Worm (Caenorhabditis elegans): Measurements from ENCODE around the gene C15B12.8.

The C15B12.8 gene

ce11 chrX:6507734-6508133, 33.7 kb downstream of the C15B12.8 start:
- no peak for TF ChIP-seq med-1 (GFP tag; optimal IDR thresholded peaks at IDR 0.05; ENCODE audit: insufficient read depth)
- TF ChIP-seq flt-1 (GFP tag; IDR thresholded peaks at IDR 0.05), result no peak
- TF ChIP-seq ztf-29 (GFP tag; IDR thresholded peaks at IDR 0.05), result no peak
- no peak for TF ChIP-seq ztf-23 (GFP tag; IDR thresholded peaks at IDR 0.05)
- no peak for TF ChIP-seq tab-1 (GFP tag; IDR thresholded peaks at IDR 0.05)
- no peak for TF ChIP-seq cog-1 (tag; optimal IDR thresholded peaks at IDR 0.05)
- TF ChIP-seq T22C8.4 (GFP tag; IDR thresholded peaks at IDR 0.05), result no peak
- no peak for TF ChIP-seq klf-2 (GFP tag; conservative IDR thresholded peaks at IDR 0.05)
- no peak for TF ChIP-seq ref-1 (GFP tag; conservative IDR thresholded peaks at IDR 0.05)

- TF ChIP-seq med-1 (GFP tag; optimal IDR thresholded peaks at IDR 0.05; ENCODE audit: insufficient read depth) (no peak), T22C8.4 (GFP tag; IDR thresholded peaks at IDR 0.05) (no peak), cog-1 (tag; optimal IDR thresholded peaks at IDR 0.05) (no peak), ztf-23 (GFP tag; IDR thresholded peaks at IDR 0.05) (no peak), ref-1 (GFP tag; conservative IDR thresholded peaks at IDR 0.05) (no peak), tab-1 (GFP tag; IDR thresholded peaks at IDR 0.05) (no peak), klf-2 (GFP tag; conservative IDR thresholded peaks at IDR 0.05) (no peak)
Observed at ce11 chrX:6509813-6510212, 35.7 kb downstream of the C15B12.8 start.

ce11 chrX:6510627-6511026, 36.6 kb downstream of the C15B12.8 start, which contains the start of gene ttr-36:
Gene ttr-36, plus strand, starts transcription at chrX:6510927.
- no peak for TF ChIP-seq klf-2 (GFP tag; conservative IDR thresholded peaks at IDR 0.05)
- no peak for TF ChIP-seq med-1 (GFP tag; optimal IDR thresholded peaks at IDR 0.05; ENCODE audit: insufficient read depth)
- TF ChIP-seq ztf-23 (GFP tag; IDR thresholded peaks at IDR 0.05), result no peak

- TF ChIP-seq cog-1 (tag; optimal IDR thresholded peaks at IDR 0.05) (no peak), med-1 (GFP tag; optimal IDR thresholded peaks at IDR 0.05; ENCODE audit: insufficient read depth) (no peak), ztf-29 (GFP tag; IDR thresholded peaks at IDR 0.05) (no peak), klf-2 (GFP tag; conservative IDR thresholded peaks at IDR 0.05) (no peak), ref-1 (GFP tag; conservative IDR thresholded peaks at IDR 0.05) (no peak), flt-1 (GFP tag; IDR thresholded peaks at IDR 0.05) (no peak), tab-1 (GFP tag; IDR thresholded peaks at IDR 0.05) (no peak), T22C8.4 (GFP tag; IDR thresholded peaks at IDR 0.05) (no peak), ztf-23 (GFP tag; IDR thresholded peaks at IDR 0.05) (no peak)
Observed at ce11 chrX:6511985-6512384, 37.9 kb downstream of the C15B12.8 start, which contains the start of gene ttr-35. Gene ttr-35, plus strand, starts transcription at chrX:6512285.

ce11 chrX:6514466-6514865, 40.4 kb downstream of the C15B12.8 start:
- TF ChIP-seq med-1 (GFP tag; optimal IDR thresholded peaks at IDR 0.05; ENCODE audit: insufficient read depth), result no peak
- TF ChIP-seq ztf-23 (GFP tag; IDR thresholded peaks at IDR 0.05), result no peak
- no peak for TF ChIP-seq cog-1 (tag; optimal IDR thresholded peaks at IDR 0.05)
- no peak for TF ChIP-seq ztf-29 (GFP tag; IDR thresholded peaks at IDR 0.05)
- no peak for TF ChIP-seq klf-2 (GFP tag; conservative IDR thresholded peaks at IDR 0.05)
- no peak for TF ChIP-seq tab-1 (GFP tag; IDR thresholded peaks at IDR 0.05)
- TF ChIP-seq flt-1 (GFP tag; IDR thresholded peaks at IDR 0.05), result no peak
- no peak for TF ChIP-seq ref-1 (GFP tag; conservative IDR thresholded peaks at IDR 0.05)
- no peak for TF ChIP-seq T22C8.4 (GFP tag; IDR thresholded peaks at IDR 0.05)

- TF ChIP-seq tab-1 (GFP tag; IDR thresholded peaks at IDR 0.05), result no peak
- no peak for TF ChIP-seq T22C8.4 (GFP tag; IDR thresholded peaks at IDR 0.05)
- TF ChIP-seq med-1 (GFP tag; optimal IDR thresholded peaks at IDR 0.05; ENCODE audit: insufficient read depth), result no peak
- TF ChIP-seq ztf-29 (GFP tag; IDR thresholded peaks at IDR 0.05), result no peak
- TF ChIP-seq ztf-23 (GFP tag; IDR thresholded peaks at IDR 0.05), result no peak
- no peak for TF ChIP-seq flt-1 (GFP tag; IDR thresholded peaks at IDR 0.05)
- no peak for TF ChIP-seq ref-1 (GFP tag; conservative IDR thresholded peaks at IDR 0.05)
- TF ChIP-seq klf-2 (GFP tag; conservative IDR thresholded peaks at IDR 0.05), result no peak
- no peak for TF ChIP-seq cog-1 (tag; optimal IDR thresholded peaks at IDR 0.05)
Observed at ce11 chrX:6515267-6515666, 41.2 kb downstream of the C15B12.8 start.

ce11 chrX:6517025-6517770, 43.1 kb downstream of the C15B12.8 start:
- TF ChIP-seq ztf-23 (GFP tag; IDR thresholded peaks at IDR 0.05) (no peak), cog-1 (tag; optimal IDR thresholded peaks at IDR 0.05) (no peak), tab-1 (GFP tag; IDR thresholded peaks at IDR 0.05) (no peak), ztf-29 (GFP tag; IDR thresholded peaks at IDR 0.05) (no peak), med-1 (GFP tag; optimal IDR thresholded peaks at IDR 0.05; ENCODE audit: insufficient read depth) (no peak), T22C8.4 (GFP tag; IDR thresholded peaks at IDR 0.05) (no peak), ref-1 (GFP tag; conservative IDR thresholded peaks at IDR 0.05) (no peak), klf-2 (GFP tag; conservative IDR thresholded peaks at IDR 0.05) (no peak), flt-1 (GFP tag; IDR thresholded peaks at IDR 0.05) (no peak)

ce11 chrX:6518537-6518936, 44.5 kb downstream of the C15B12.8 start, which contains the start of gene ets-4:
Gene ets-4, plus strand, starts transcription at chrX:6518883.
- TF ChIP-seq flt-1 (GFP tag; IDR thresholded peaks at IDR 0.05) (no peak), cog-1 (tag; optimal IDR thresholded peaks at IDR 0.05) (no peak), klf-2 (GFP tag; conservative IDR thresholded peaks at IDR 0.05) (no peak), tab-1 (GFP tag; IDR thresholded peaks at IDR 0.05) (no peak), ref-1 (GFP tag; conservative IDR thresholded peaks at IDR 0.05) (no peak), ztf-23 (GFP tag; IDR thresholded peaks at IDR 0.05) (no peak), T22C8.4 (GFP tag; IDR thresholded peaks at IDR 0.05) (no peak), med-1 (GFP tag; optimal IDR thresholded peaks at IDR 0.05; ENCODE audit: insufficient read depth) (no peak), ztf-29 (GFP tag; IDR thresholded peaks at IDR 0.05) (no peak)

ce11 chrX:6519473-6519872, 45.4 kb downstream of the C15B12.8 start:
- TF ChIP-seq flt-1 (GFP tag; IDR thresholded peaks at IDR 0.05) (no peak), ref-1 (GFP tag; conservative IDR thresholded peaks at IDR 0.05) (no peak), tab-1 (GFP tag; IDR thresholded peaks at IDR 0.05) (no peak), med-1 (GFP tag; optimal IDR thresholded peaks at IDR 0.05; ENCODE audit: insufficient read depth) (no peak), ztf-23 (GFP tag; IDR thresholded peaks at IDR 0.05) (no peak), klf-2 (GFP tag; conservative IDR thresholded peaks at IDR 0.05) (no peak), ztf-29 (GFP tag; IDR thresholded peaks at IDR 0.05) (no peak), T22C8.4 (GFP tag; IDR thresholded peaks at IDR 0.05) (no peak), cog-1 (tag; optimal IDR thresholded peaks at IDR 0.05) (no peak)
